Fruit fly (Drosophila melanogaster) whole organism, embryonic: Measurements from ENCODE around the gene Gs1l.

Source experiments
- Aef1 ChIP-seq: fragments of 200-800 bp; sonication (Bioruptor generic); IDR thresholded peaks from 3 replicates; pipeline ENCODE4 v1.3.6; 2022; ENCODE audit warnings: missing biosample characterization, missing genetic modification characterization
- Awh ChIP-seq: fragments of 200-800 bp; sonication (Bioruptor generic); IDR thresholded peaks from 2 replicates; pipeline ENCODE4, ENCODE4 v1.3.6; 2022; ENCODE audit warnings: missing biosample characterization, missing genetic modification characterization
- B-H1 ChIP-seq: fragments of 200-800 bp; sonication (Bioruptor generic); IDR thresholded peaks from 3 replicates; pipeline ENCODE4 v1.3.6; 2022; ENCODE audit warnings: missing biosample characterization, missing genetic modification characterization
- CG10543 ChIP-seq: fragments of 200-800 bp; sonication (Bioruptor generic); optimal IDR thresholded peaks from 3 replicates; lab custom pipeline; 2017; ENCODE audit warnings: missing biosample characterization, mild to moderate bottlenecking, missing genetic modification characterization, moderate library complexity
- CG10565 ChIP-seq: fragments of 200-800 bp; sonication (Bioruptor generic); optimal IDR thresholded peaks from 3 replicates; lab custom pipeline; 2016; ENCODE audit warnings: missing biosample characterization, mild to moderate bottlenecking, missing genetic modification characterization
- CG11247 ChIP-seq: fragments of 200-800 bp; sonication (Bioruptor generic); IDR thresholded peaks from 2 replicates; pipeline ENCODE4 v1.3.6; 2022; ENCODE audit warnings: missing biosample characterization, missing genetic modification characterization
- CG11723 ChIP-seq: fragments of 200-800 bp; sonication (Bioruptor generic); optimal IDR thresholded peaks from 2 replicates; lab custom pipeline; 2017; ENCODE audit warnings: missing biosample characterization, mild to moderate bottlenecking, missing genetic modification characterization
- CG13424 ChIP-seq: fragments of 200-800 bp; sonication (Bioruptor generic); optimal IDR thresholded peaks from 2 replicates; lab custom pipeline; 2019; ENCODE audit warnings: missing biosample characterization, mild to moderate bottlenecking, missing genetic modification characterization, moderate library complexity
- CG1529 ChIP-seq: fragments of 200-800 bp; sonication (Bioruptor generic); optimal IDR thresholded peaks from 3 replicates; lab custom pipeline; 2018; ENCODE audit warnings: missing biosample characterization, missing genetic modification characterization
- CG15514 ChIP-seq: fragments of 200-800 bp; sonication (Bioruptor generic); optimal IDR thresholded peaks from 3 replicates; lab custom pipeline; 2017; ENCODE audit warnings: missing biosample characterization, missing genetic modification characterization, mild to moderate bottlenecking, moderate library complexity, missing genetic modification reagents
- CG1832 ChIP-seq: fragments of 200-800 bp; sonication (Bioruptor generic); optimal IDR thresholded peaks from 2 replicates; lab custom pipeline; 2017; ENCODE audit warnings: missing biosample characterization, mild to moderate bottlenecking, missing genetic modification characterization, inconsistent platforms
- CG2875 ChIP-seq: fragments of 200-800 bp; sonication (Bioruptor generic); optimal IDR thresholded peaks from 2 replicates; lab custom pipeline; 2017; ENCODE audit warnings: missing biosample characterization, mild to moderate bottlenecking, missing genetic modification characterization, missing genetic modification reagents
- CG30403 ChIP-seq: fragments of 200-800 bp; sonication (Bioruptor generic); optimal IDR thresholded peaks from 3 replicates; lab custom pipeline; 2016; ENCODE audit warnings: missing biosample characterization, missing genetic modification characterization
- CG3065 ChIP-seq: fragments of 200-800 bp; sonication (Bioruptor generic); optimal IDR thresholded peaks from 2 replicates; lab custom pipeline; 2016; ENCODE audit warnings: missing biosample characterization, missing genetic modification characterization
- CG31224 ChIP-seq: fragments of 200-800 bp; sonication (Bioruptor generic); IDR thresholded peaks from 2 replicates; pipeline ENCODE4 v1.3.6; 2022; ENCODE audit warnings: missing biosample characterization, missing genetic modification characterization
- CG31365 ChIP-seq: fragments of 200-800 bp; sonication (Bioruptor generic); optimal IDR thresholded peaks from 2 replicates; lab custom pipeline; 2018; ENCODE audit warnings: missing biosample characterization, mild to moderate bottlenecking, missing genetic modification characterization
- CG3407 ChIP-seq: fragments of 200-800 bp; sonication (Bioruptor generic); optimal IDR thresholded peaks from 2 replicates; lab custom pipeline; 2018; ENCODE audit warnings: missing biosample characterization, mild to moderate bottlenecking, missing genetic modification characterization
- CG3847 ChIP-seq: fragments of 200-800 bp; sonication (Bioruptor generic); IDR thresholded peaks from 2 replicates; pipeline ENCODE4 v1.3.6; 2022; ENCODE audit warnings: missing biosample characterization, missing genetic modification characterization
- CG7357 ChIP-seq: fragments of 200-800 bp; sonication (Bioruptor generic); IDR thresholded peaks from 3 replicates; pipeline ENCODE4 v1.3.6; 2022; ENCODE audit warnings: missing biosample characterization, missing genetic modification characterization
- CG7556 ChIP-seq: fragments of 200-800 bp; sonication (Bioruptor generic); optimal IDR thresholded peaks from 2 replicates; lab custom pipeline; 2017; ENCODE audit warnings: missing biosample characterization, mild to moderate bottlenecking, missing genetic modification characterization
- Doc3 ChIP-seq: fragments of 200-800 bp; sonication (Bioruptor generic); IDR thresholded peaks from 3 replicates; pipeline ENCODE4 v1.3.6; 2022; ENCODE audit warnings: missing biosample characterization, missing genetic modification characterization; ENCODE audit not compliant: partially characterized antibody
- E2f1 ChIP-seq: fragments of 200-800 bp; sonication (Bioruptor generic); IDR thresholded peaks from 2 replicates; pipeline ENCODE4 v1.3.6; 2022; ENCODE audit warnings: missing biosample characterization, missing genetic modification characterization
- E2f2 ChIP-seq: fragments of 200-800 bp; sonication (Bioruptor generic); IDR thresholded peaks from 2 replicates; pipeline ENCODE4 v1.3.6; 2022; ENCODE audit warnings: missing biosample characterization, missing genetic modification characterization
- Ets65A ChIP-seq: fragments of 200-800 bp; sonication (Bioruptor generic); peaks from one replicate; lab custom pipeline; 2016; ENCODE audit warnings: missing biosample characterization, missing genetic modification characterization
- HHEX ChIP-seq: fragments of 200-800 bp; sonication (Bioruptor generic); optimal IDR thresholded peaks from 3 replicates; lab custom pipeline; 2017; ENCODE audit warnings: missing biosample characterization, mild to moderate bottlenecking, missing genetic modification characterization, missing genetic modification reagents
- Hey ChIP-seq: fragments of 200-800 bp; sonication (Bioruptor generic); optimal IDR thresholded peaks from 3 replicates; lab custom pipeline; 2018; ENCODE audit warnings: missing biosample characterization, mild to moderate bottlenecking, missing genetic modification characterization
- Max ChIP-seq: fragments of 200-800 bp; sonication (Bioruptor generic); optimal IDR thresholded peaks from 2 replicates; lab custom pipeline; 2016; ENCODE audit warnings: missing biosample characterization, mild to moderate bottlenecking, missing genetic modification characterization
- NK7.1 ChIP-seq: fragments of 200-800 bp; sonication (Bioruptor generic); optimal IDR thresholded peaks from 3 replicates; lab custom pipeline; 2016; ENCODE audit warnings: missing biosample characterization, missing genetic modification characterization
- Nf-YC ChIP-seq: fragments of 200-800 bp; optimal IDR thresholded peaks from 3 replicates; lab custom pipeline; 2019; ENCODE audit warnings: missing biosample characterization, mild to moderate bottlenecking, missing genetic modification characterization, moderate library complexity
- Sin3A ChIP-seq: fragments of >200 bp; optimal IDR thresholded peaks from 2 replicates; lab custom pipeline; 2018
- Usf ChIP-seq: fragments of 200-800 bp; sonication (Bioruptor generic); optimal IDR thresholded peaks from 2 replicates; lab custom pipeline; 2017; ENCODE audit warnings: missing genotype, missing biosample characterization, missing genetic modification characterization
- ase ChIP-seq: fragments of 200-800 bp; sonication (Bioruptor generic); IDR thresholded peaks from 3 replicates; pipeline ENCODE4 v1.3.6; 2022; ENCODE audit warnings: missing biosample characterization, missing genetic modification characterization
- ash1 ChIP-seq: fragments of 200-800 bp; sonication (Bioruptor generic); optimal IDR thresholded peaks from 2 replicates; lab custom pipeline; 2018; ENCODE audit warnings: missing biosample characterization, mild to moderate bottlenecking, missing genetic modification characterization
- bowl ChIP-seq: fragments of 200-800 bp; sonication (Bioruptor generic); IDR thresholded peaks from 2 replicates; pipeline ENCODE4 v1.3.6; 2022; ENCODE audit warnings: missing biosample characterization, missing genetic modification characterization
- cas ChIP-seq: fragments of 200-800 bp; sonication (Bioruptor generic); IDR thresholded peaks from 2 replicates; pipeline ENCODE4 v1.3.6; 2022; ENCODE audit warnings: missing biosample characterization, missing genetic modification characterization
- cg ChIP-seq: fragments of 200-800 bp; sonication (Bioruptor generic); optimal IDR thresholded peaks from 3 replicates; lab custom pipeline; 2019; ENCODE audit warnings: missing biosample characterization, mild to moderate bottlenecking, missing genetic modification characterization, moderate library complexity
- corto ChIP-seq: fragments of 200-800 bp; sonication (Bioruptor generic); optimal IDR thresholded peaks from 2 replicates; lab custom pipeline; 2016; ENCODE audit warnings: missing biosample characterization, mild to moderate bottlenecking, missing genetic modification characterization, moderate library complexity
- dmrt11E ChIP-seq: fragments of 200-800 bp; sonication (Bioruptor generic); optimal IDR thresholded peaks from 3 replicates; lab custom pipeline; 2018; ENCODE audit warnings: missing biosample characterization, mild to moderate bottlenecking, missing genetic modification characterization, moderate library complexity
- ems ChIP-seq: fragments of 200-800 bp; sonication (Bioruptor generic); optimal IDR thresholded peaks from 3 replicates; lab custom pipeline; 2016; ENCODE audit warnings: missing biosample characterization, missing genetic modification characterization
- fu2 ChIP-seq: fragments of 200-800 bp; sonication (Bioruptor generic); optimal IDR thresholded peaks from 2 replicates; lab custom pipeline; 2016; ENCODE audit warnings: missing biosample characterization, missing genetic modification characterization
- gcm2 ChIP-seq: fragments of 200-800 bp; sonication (Bioruptor generic); optimal IDR thresholded peaks from 2 replicates; lab custom pipeline; 2016; ENCODE audit warnings: missing biosample characterization, missing genetic modification characterization
- hkb ChIP-seq, 2 experiments: fragments of 200-800 bp in 1 of 2; fragments of >200 bp in 1 of 2; sonication (Bioruptor generic) in 1 of 2; IDR thresholded peaks in 1 of 2; optimal IDR thresholded peaks in 1 of 2; 2 replicates each; pipeline versions ENCODE4 v1.3.6 to Lab custom; 2017 to 2022; ENCODE audit warnings: missing biosample characterization in 1 of 2, missing genetic modification characterization in 1 of 2
- jumu ChIP-seq: fragments of 200-800 bp; sonication (Bioruptor generic); optimal IDR thresholded peaks from 3 replicates; lab custom pipeline; 2016; ENCODE audit warnings: missing biosample characterization, missing genetic modification characterization
- knrl ChIP-seq: fragments of 200-800 bp; sonication (Bioruptor generic); IDR thresholded peaks from 3 replicates; pipeline ENCODE4 v1.3.6; 2022; ENCODE audit warnings: missing biosample characterization, missing genetic modification characterization; ENCODE audit not compliant: partially characterized antibody
- lilli ChIP-seq: fragments of 200-800 bp; sonication (Bioruptor generic); optimal IDR thresholded peaks from 3 replicates; lab custom pipeline; 2016; ENCODE audit warnings: missing biosample characterization, missing genetic modification characterization
- nerfin-2 ChIP-seq: fragments of 200-800 bp; sonication (Bioruptor generic); IDR thresholded peaks from 2 replicates; pipeline ENCODE4 v1.3.6; 2022; ENCODE audit warnings: missing biosample characterization, missing genetic modification characterization; ENCODE audit not compliant: partially characterized antibody
- odd ChIP-seq: fragments of 200-800 bp; sonication (Bioruptor generic); optimal IDR thresholded peaks from 2 replicates; lab custom pipeline; 2017; ENCODE audit warnings: missing biosample characterization, mild to moderate bottlenecking, missing genetic modification characterization
- sc ChIP-seq, 3 experiments: fragments of >200 bp in 2 of 3; fragments of 200-800 bp in 1 of 3; sonication (Bioruptor generic) in 1 of 3; optimal IDR thresholded peaks; 2 replicates in 2 of 3; 3 replicates in 1 of 3; lab custom pipeline; 2017; ENCODE audit warnings: mild to moderate bottlenecking in 1 of 3, missing biosample characterization in 1 of 3, missing genetic modification characterization in 1 of 3, missing genetic modification reagents in 1 of 3
- slbo ChIP-seq: fragments of 200-800 bp; sonication (Bioruptor generic); IDR thresholded peaks from 2 replicates; pipeline ENCODE4 v1.3.6; 2022; ENCODE audit warnings: missing biosample characterization, missing genetic modification characterization
- usp ChIP-seq: fragments of >200 bp; optimal IDR thresholded peaks from 2 replicates; lab custom pipeline; 2017; ENCODE audit warnings: missing biosample characterization, missing genetic modification characterization
- zen ChIP-seq: fragments of 200-800 bp; sonication (Bioruptor generic); optimal IDR thresholded peaks from 3 replicates; lab custom pipeline; 2018; ENCODE audit warnings: missing biosample characterization, mild to moderate bottlenecking, missing genetic modification characterization, moderate library complexity

Gene Gs1l

DNA sequence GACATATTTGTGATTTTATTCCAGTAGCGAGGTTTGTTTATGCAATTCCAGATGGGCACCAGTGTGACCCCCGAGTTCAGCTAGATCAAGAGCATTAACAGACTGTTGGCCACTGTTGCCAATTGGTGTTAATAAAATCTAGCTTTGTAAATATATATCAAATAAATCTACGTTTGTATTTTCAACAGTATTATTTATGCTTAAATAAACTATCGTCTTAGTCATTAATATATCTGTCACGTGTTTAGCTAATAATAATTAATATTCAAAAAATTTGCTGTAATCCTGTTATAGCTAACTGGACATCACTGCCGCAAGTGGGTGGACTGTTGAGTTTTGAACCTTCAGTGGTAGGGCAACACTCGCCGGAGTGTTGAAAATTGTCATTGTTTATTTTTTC, 2.9 kb upstream of the Gs1l start, which contains the start of the genes mRpL27 and CG15435 (continued):
- TF ChIP-seq cas (GFP tag; lab: Robert Waterston, UW) (no peak), bowl (GFP tag; lab: Robert Waterston, UW) (no peak), Usf (no peak), CG13424 (tag; lab: Kevin White, UChicago) (peak; percentile 58), zen (tag; lab: Kevin White, UChicago) (peak; percentile 56), CG2875 (GFP tag; lab: Kevin White, UChicago) (no peak), B-H1 (GFP tag; lab: Robert Waterston, UW) (no peak), CG3407 (GFP tag; lab: Kevin White, UChicago) (no peak), Awh (GFP tag; lab: Robert Waterston, UW) (no peak), CG31365 (tag; lab: Kevin White, UChicago) (no peak), CG1529 (no peak), CG1832 (no peak), Hey (tag; lab: Kevin White, UChicago) (no peak), E2f2 (GFP tag; lab: Robert Waterston, UW) (no peak), CG11247 (GFP tag; lab: Robert Waterston, UW) (no peak), sc (optimal IDR thresholded peaks at IDR 0.05; lab: Kevin White, UChicago) (no peak), sc (GFP tag; optimal IDR thresholded peaks at IDR 0.05; lab: Kevin White, UChicago) (peak; percentile 7), CG7357 (GFP tag; lab: Robert Waterston, UW) (0 out of 3 replicates have a peak, but pooled peaks have one; percentile 23), slbo (peak; percentile 55; the same call in 1 of the 2 replicates), CG10543 (peak; percentile 12), Doc3 (GFP tag; lab: Robert Waterston, UW) (no peak), ems (peak; percentile 35), CG10565 (GFP tag; lab: Kevin White, UChicago) (no peak), fu2 (GFP tag; lab: Kevin White, UChicago) (no peak), ash1 (no peak), hkb (optimal IDR thresholded peaks at IDR 0.05; lab: Kevin White, UChicago) (peak; percentile 98), hkb (GFP tag; IDR thresholded peaks at IDR 0.05; lab: Robert Waterston, UW) (no peak), Nf-YC (tag; lab: Kevin White, UChicago) (peak; percentile 45), CG3847 (peak; percentile 67), E2f1 (GFP tag; lab: Robert Waterston, UW) (no peak), odd (no peak), CG30403 (GFP tag; lab: Kevin White, UChicago) (peak; percentile 54), Ets65A (GFP tag; lab: Kevin White, UChicago) (peak; percentile 86), CG31224 (no peak), dmrt11E (peak; percentile 24), ase (GFP tag; lab: Robert Waterston, UW) (no peak), Max (GFP tag; lab: Kevin White, UChicago) (peak; percentile 53), CG7556 (GFP tag; lab: Kevin White, UChicago) (peak; percentile 7), CG15514 (GFP tag; lab: Kevin White, UChicago) (peak; percentile 61), NK7.1 (GFP tag; lab: Kevin White, UChicago) (no peak), nerfin-2 (no peak), gcm2 (GFP tag; lab: Kevin White, UChicago) (no peak), knrl (no peak), CG11723 (GFP tag; lab: Kevin White, UChicago) (no peak), lilli (GFP tag; lab: Kevin White, UChicago) (peak; percentile 49), Aef1 (GFP tag; lab: Robert Waterston, UW) (no peak), cg (no peak), CG3065 (no peak), jumu (no peak), HHEX (peak; percentile 34), Sin3A (peak; percentile 77), corto (GFP tag; lab: Kevin White, UChicago) (no peak), usp (no peak)
